Fruit fly (Drosophila melanogaster): Measurements from ENCODE around the gene CG31205.

- TF ChIP-seq Sin3A (optimal IDR thresholded peaks at IDR 0.05) (no peak), h (optimal IDR thresholded peaks at IDR 0.05) (no peak)
Observed at dm6 chr3R:20739971-20740370, 8.5 kb downstream of the CG31205 start, which contains the start of gene CG42322.
